Worm (Caenorhabditis elegans) whole organism, L4 larva: Measurements from ENCODE around the gene hlh-14.

Experiments
- ama-1 ChIP-seq: fragments of 150-350 bp; optimal IDR thresholded peaks from 2 replicates; lab custom pipeline; 2014; ENCODE audit warnings: inconsistent platforms, mixed read lengths
- ceh-32 ChIP-seq: sonication (generic microtip); optimal IDR thresholded peaks from 2 replicates; lab custom pipeline; 2016; ENCODE audit warnings: mild to moderate bottlenecking, missing genetic modification characterization, missing compliant biosample characterization; ENCODE audit not compliant: poor library complexity
- cey-2 ChIP-seq: sonication (generic microtip); optimal IDR thresholded peaks from 3 replicates; lab custom pipeline; 2017; ENCODE audit warnings: missing genetic modification characterization, mild to moderate bottlenecking, missing compliant biosample characterization, antibody characterized with exemption, borderline replicate concordance; ENCODE audit not compliant: insufficient read depth
- egl-27 ChIP-seq: sonication (generic microtip); optimal IDR thresholded peaks from 3 replicates; lab custom pipeline; 2017; ENCODE audit warnings: missing biosample characterization, missing genetic modification reagents, missing genetic modification characterization
- hlh-11 ChIP-seq: fragments of 200-800 bp; sonication (Bioruptor generic); optimal IDR thresholded peaks from 2 replicates; lab custom pipeline; 2018; ENCODE audit warnings: mild to moderate bottlenecking, missing genetic modification characterization, missing compliant biosample characterization
- hlh-30 ChIP-seq: sonication (generic microtip); optimal IDR thresholded peaks from 2 replicates; lab custom pipeline; 2017; ENCODE audit warnings: antibody characterized with exemption, mild to moderate bottlenecking, missing genetic modification characterization, missing compliant biosample characterization; ENCODE audit not compliant: insufficient read depth
- lin-13 ChIP-seq: fragments of 150-350 bp; optimal IDR thresholded peaks from 2 replicates; lab custom pipeline; 2014; ENCODE audit warnings: missing biosample characterization, missing genetic modification reagents, missing genetic modification characterization
- pqm-1 ChIP-seq: sonication (generic microtip); optimal IDR thresholded peaks from 2 replicates; lab custom pipeline; 2017; ENCODE audit warnings: missing biosample characterization, missing genetic modification characterization
- skn-1 ChIP-seq: fragments of 150-350 bp; optimal IDR thresholded peaks from 2 replicates; lab custom pipeline; 2014; ENCODE audit warnings: missing biosample characterization, missing genetic modification characterization
- unc-62 ChIP-seq, 3 experiments: fragments of 150-350 bp in 1 of 3; sonication (generic microtip); optimal IDR thresholded peaks in 2 of 3; peaks in 1 of 3; 1 replicate in 1 of 3; 2 replicates in 2 of 3; lab custom pipeline; 2014 to 2017; ENCODE audit warnings: missing biosample characterization in 3 of 3, missing genetic modification characterization in 3 of 3, missing genetic modification reagents in 3 of 3, missing genotype in 1 of 3
- zag-1 ChIP-seq: fragments of 150-350 bp; optimal IDR thresholded peaks from 2 replicates; lab custom pipeline; 2014; ENCODE audit warnings: missing biosample characterization, missing genetic modification characterization

DNA sequence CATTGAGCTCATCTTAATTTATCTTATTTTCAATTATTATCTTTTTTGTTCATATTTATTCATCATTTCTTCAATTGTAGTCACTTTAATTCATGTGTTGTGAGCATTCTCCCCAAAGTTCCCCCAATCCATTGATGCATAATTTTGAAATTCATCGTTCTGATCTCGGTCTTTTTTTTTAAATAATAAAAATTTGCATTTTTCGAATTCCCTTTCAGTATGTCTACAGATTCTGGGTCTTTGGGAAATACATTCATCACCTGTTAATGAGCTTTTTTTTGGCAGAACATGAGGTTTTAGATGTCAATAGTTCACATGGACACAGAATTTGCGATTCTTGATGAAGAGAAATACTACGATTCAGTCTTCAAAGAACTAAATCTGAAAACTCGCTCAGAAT is 18.8 kb downstream of the hlh-14 start, which contains the start of gene damt-1:
- TF ChIP-seq ama-1 (lab: Kevin White, UChicago) (no peak), hlh-11 (tag; lab: Kevin White, UChicago) (no peak), zag-1 (tag; lab: Kevin White, UChicago) (no peak), unc-62 (GFP tag; optimal IDR thresholded peaks at IDR 0.05 in 1 of 2; lab: Kevin White, UChicago) (peak in 1 of 2 experiments; percentile 10), unc-62 (tag; optimal IDR thresholded peaks at IDR 0.05; lab: Kevin White, UChicago) (no peak), lin-13 (GFP tag; lab: Kevin White, UChicago) (no peak), pqm-1 (tag; lab: Kevin White, UChicago) (no peak), egl-27 (tag; lab: Kevin White, UChicago) (no peak), skn-1 (no peak), cey-2 (tag; lab: Kevin White, UChicago) (no peak), hlh-30 (tag; lab: Kevin White, UChicago) (no peak), ceh-32 (tag; lab: Kevin White, UChicago) (no peak)
